Worm (Caenorhabditis elegans) whole organism, L2 larva: ENCODE measurements around the gene cyp-33C5.

Experiments
- ceh-16 ChIP-seq: fragments of 150-350 bp; optimal IDR thresholded peaks from 2 replicates; lab custom pipeline; 2014; ENCODE audit warnings: missing biosample characterization, missing genetic modification characterization
- lsy-2 ChIP-seq, 2 experiments: fragments of 150-350 bp in 1 of 2; sonication (generic microtip) in 1 of 2; optimal IDR thresholded peaks; 2 replicates each; lab custom pipeline; 2014 to 2017; ENCODE audit warnings: missing biosample characterization in 2 of 2, missing genetic modification characterization in 2 of 2
- nhr-23 ChIP-seq: fragments of 150-350 bp; optimal IDR thresholded peaks from 2 replicates; lab custom pipeline; 2014; ENCODE audit warnings: missing biosample characterization, missing genetic modification reagents, missing genetic modification characterization
- unc-39 ChIP-seq: fragments of 150-350 bp; optimal IDR thresholded peaks from 2 replicates; lab custom pipeline; 2014; ENCODE audit warnings: missing biosample characterization, missing genetic modification characterization
- unc-55 ChIP-seq: fragments of 150-350 bp; sonication (generic microtip); optimal IDR thresholded peaks from 3 replicates; lab custom pipeline; 2014; ENCODE audit warnings: missing biosample characterization, missing genetic modification reagents, missing genetic modification characterization

DNA sequence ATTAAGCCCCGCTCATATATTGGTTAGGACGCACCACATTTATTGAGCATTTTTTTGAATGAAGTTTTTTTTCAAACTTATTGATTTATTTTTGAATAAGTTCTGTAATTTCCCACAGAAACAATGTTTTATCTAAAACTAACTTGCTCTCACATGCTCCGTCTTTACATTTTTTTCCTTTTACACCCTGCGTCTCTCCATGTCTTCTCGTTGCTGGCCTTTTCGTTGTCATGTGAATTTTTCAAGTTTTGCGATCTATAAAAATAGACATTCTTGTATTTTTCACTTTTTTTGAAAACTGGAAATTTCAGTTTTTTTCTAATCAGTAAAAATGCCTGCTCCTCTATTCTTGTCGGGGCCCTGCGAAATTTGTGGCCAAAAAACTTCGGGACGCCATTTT lies 13.9 kb upstream of the cyp-33C5 start, which contains the start of gene nhr-134:
- TF ChIP-seq ceh-16 (tag; lab: Kevin White, UChicago) (no peak), nhr-23 (no peak), lsy-2 (tag; optimal IDR thresholded peaks at IDR 0.05; lab: Kevin White, UChicago) (no peak), unc-39 (tag; lab: Kevin White, UChicago) (no peak), unc-55 (GFP tag; lab: Kevin White, UChicago) (no peak)
